Worm (Caenorhabditis elegans): Measurements from ENCODE around the gene F57G4.1.
"Not testable (repeated sequence)": the region's sequence is repeated elsewhere in the genome, so short reads cannot be mapped to it uniquely, and the experiment has no call there.

F57G4.1 gene

DNA sequence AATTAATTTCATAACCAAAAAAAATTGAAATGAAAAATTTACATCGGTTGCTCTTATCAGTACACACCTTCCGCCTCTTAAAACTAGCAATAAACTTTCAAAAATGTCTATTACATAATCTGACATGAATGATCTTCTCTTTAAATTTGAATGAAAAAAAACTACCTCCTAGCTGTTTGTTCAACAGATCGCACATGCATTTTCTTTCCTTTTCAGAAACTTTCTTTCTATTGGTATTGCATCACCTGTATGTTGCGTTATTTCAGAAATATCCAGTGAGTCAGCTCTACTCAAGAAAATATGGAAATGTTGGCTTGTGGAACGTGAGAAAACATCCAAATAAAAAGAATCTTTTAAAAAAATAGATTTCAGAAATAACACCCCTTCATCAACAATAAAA, at the start of gene F57G4.1:
Gene F57G4.1 (plus strand): TSS at position 301 of the 400 bp plus-strand sequence.
- TF ChIP-seq fkh-10 (GFP tag; optimal IDR thresholded peaks at IDR 0.05) (no peak), pha-4 (tag; optimal IDR thresholded peaks at IDR 0.05) (no peak), ets-4 (tag; optimal IDR thresholded peaks at IDR 0.05) (no peak), K02D7.2 (tag; optimal IDR thresholded peaks at IDR 0.05) (no peak), ceh-22 (tag; optimal IDR thresholded peaks at IDR 0.05) (no peak), ceh-34 (tag; optimal IDR thresholded peaks at IDR 0.05) (no peak), ceh-18 (tag; optimal IDR thresholded peaks at IDR 0.05) (no peak), ref-2 (tag; optimal IDR thresholded peaks at IDR 0.05) (no peak), tbx-7 (tag; optimal IDR thresholded peaks at IDR 0.05) (no peak), ceh-2 (tag; optimal IDR thresholded peaks at IDR 0.05) (no peak), nhr-232 (tag; optimal IDR thresholded peaks at IDR 0.05) (no peak), hlh-6 (tag; optimal IDR thresholded peaks at IDR 0.05) (no peak), hlh-8 (tag; optimal IDR thresholded peaks at IDR 0.05) (no peak), ceh-9 (tag; optimal IDR thresholded peaks at IDR 0.05) (no peak)

DNA sequence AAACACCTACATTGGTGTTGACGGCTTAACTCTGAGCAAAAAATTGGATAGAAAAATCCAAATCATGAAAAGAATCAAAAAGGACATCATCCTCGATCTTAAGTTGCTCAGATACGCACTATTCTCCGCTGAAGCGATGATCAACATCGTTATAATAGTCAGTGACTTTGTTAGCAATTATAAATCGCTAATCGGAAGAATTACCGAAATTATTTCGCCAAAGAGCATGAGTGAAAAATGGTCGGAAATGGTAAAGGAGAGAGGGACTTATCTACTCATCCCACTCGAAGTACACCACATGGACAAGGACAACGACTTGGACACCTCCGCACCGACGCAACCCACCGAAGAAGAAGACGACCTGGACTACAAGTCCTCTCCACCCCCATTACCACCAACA, 43.3 kb upstream of the F57G4.1 start:
- TF ChIP-seq ceh-18 (tag; optimal IDR thresholded peaks at IDR 0.05) = no peak

DNA sequence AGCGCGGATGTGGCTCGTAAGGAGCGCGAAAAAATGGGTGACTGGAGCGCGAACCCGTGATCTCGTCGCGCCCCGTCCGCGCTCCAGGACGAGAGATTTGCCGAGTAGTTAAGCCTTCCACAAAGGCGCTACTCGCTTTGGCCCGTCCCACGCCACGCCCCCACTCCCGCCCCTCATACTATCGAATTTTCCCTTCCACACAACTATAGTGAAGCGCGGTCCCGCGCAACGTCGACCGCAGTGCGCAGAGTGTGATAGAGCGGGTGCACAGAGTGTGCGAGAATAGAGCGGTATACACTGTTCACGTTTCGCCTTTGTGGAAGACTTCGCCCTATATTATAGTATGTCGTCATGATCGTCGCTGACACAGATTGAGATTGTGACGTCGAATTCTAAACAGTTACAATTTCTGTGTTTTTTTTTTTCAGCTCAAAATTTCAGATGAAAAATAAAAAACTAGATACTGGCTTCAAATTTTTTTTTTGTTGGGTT, 38.9 kb upstream of the F57G4.1 start, which contains the start of gene fbxa-133:
Gene fbxa-133 (plus strand): TSS at position 442 of the 492 bp plus-strand sequence.
- not testable (repeated sequence) for TF ChIP-seq pat-9, nhr-11, pha-2 (tag; optimal IDR thresholded peaks at IDR 0.05)

DNA sequence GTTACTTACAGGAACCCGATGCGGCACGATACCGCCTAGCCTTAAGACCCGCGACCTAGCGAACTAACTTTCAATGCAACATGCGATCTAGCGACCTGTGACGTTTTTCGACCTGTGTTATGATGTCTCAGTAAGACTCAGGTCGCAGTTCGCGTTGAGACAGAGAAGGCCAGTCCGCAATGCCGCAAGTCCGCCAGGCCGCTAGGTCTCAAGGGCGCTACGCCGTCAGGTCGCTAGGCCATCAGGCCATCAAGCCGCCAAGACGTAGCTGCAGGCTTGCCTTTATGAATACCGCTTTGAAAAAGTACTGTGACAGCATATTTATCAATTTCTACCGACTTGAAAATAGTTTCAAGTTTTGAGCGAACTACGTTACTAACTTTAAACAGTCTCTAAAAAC, 27.6 kb upstream of the F57G4.1 start:
- TF ChIP-seq pha-4 (tag; optimal IDR thresholded peaks at IDR 0.05) (no peak), npax-4 (tag; optimal IDR thresholded peaks at IDR 0.05) (no peak), ceh-45 (GFP tag; IDR thresholded peaks at IDR 0.05) (no peak), dmd-4 (tag; optimal IDR thresholded peaks at IDR 0.05; ENCODE audit: borderline replicate concordance) (no peak), lin-11 (tag; optimal IDR thresholded peaks at IDR 0.05) (no peak), ztf-16 (tag; optimal IDR thresholded peaks at IDR 0.05) (no peak), pax-1 (tag; optimal IDR thresholded peaks at IDR 0.05) (no peak), odd-2 (tag; optimal IDR thresholded peaks at IDR 0.05) (no peak), ceh-30 (tag; optimal IDR thresholded peaks at IDR 0.05) (no peak), gmeb-2 (tag; optimal IDR thresholded peaks at IDR 0.05) (no peak), fax-1 (tag; optimal IDR thresholded peaks at IDR 0.05) (no peak), ets-4 (tag; optimal IDR thresholded peaks at IDR 0.05) (no peak)

DNA sequence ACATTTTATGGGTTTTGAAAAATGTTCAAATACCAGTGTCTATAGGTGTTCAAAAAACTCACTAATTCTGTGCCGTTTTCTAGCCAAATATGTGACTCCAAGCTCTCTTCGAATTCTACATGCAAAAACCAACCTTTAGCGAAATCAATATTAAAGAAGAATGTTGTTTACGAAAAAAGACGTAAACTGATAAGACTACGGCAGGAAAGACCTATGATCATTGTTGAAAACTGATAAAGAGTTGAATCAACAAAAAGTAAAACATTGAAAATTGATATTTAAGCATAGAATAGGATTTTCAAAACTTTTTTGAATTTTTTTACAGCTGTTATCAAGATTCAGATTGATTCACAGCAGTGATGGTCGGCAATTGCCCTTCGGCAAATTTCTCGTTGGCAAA, 24.5 kb upstream of the F57G4.1 start, which contains the start of gene Y6G8.2:
Gene Y6G8.2 (minus strand): TSS at position 147 of the 400 bp plus-strand sequence.
- TF ChIP-seq ceh-9 (tag; optimal IDR thresholded peaks at IDR 0.05) = no peak
- TF ChIP-seq ceh-45 (GFP tag; IDR thresholded peaks at IDR 0.05) = no peak
- TF ChIP-seq odd-2 (tag; optimal IDR thresholded peaks at IDR 0.05) = no peak
- no peak for TF ChIP-seq unc-86 (tag; optimal IDR thresholded peaks at IDR 0.05)
- no peak for TF ChIP-seq Y22D7AL.16 (tag; optimal IDR thresholded peaks at IDR 0.05)
- TF ChIP-seq elt-2 (tag; optimal IDR thresholded peaks at IDR 0.05) = peak; percentile 27

DNA sequence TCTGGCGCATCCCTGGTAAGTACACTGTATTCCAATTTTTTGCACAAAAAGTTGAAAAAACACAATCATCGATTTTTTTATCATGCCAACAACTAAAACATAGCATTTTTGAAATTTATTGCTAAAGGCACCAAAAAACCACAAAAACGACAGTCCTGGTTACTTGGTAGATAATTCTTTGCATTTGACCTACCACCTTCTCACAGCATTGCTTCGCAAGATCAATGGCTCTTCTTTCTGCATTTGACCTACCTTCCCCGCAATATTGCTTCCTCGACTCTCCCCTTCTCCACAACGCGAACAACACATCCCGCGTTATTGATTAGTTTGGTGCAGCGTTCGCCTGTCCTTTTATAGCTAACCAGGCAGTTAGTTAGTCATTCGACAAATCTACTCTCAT, 21.8 kb upstream of the F57G4.1 start, which contains the start of gene ztf-25:
Gene ztf-25 (plus strand): TSS at position 301 of the 400 bp plus-strand sequence.
- TF ChIP-seq ceh-22 (tag; optimal IDR thresholded peaks at IDR 0.05) (no peak), C08G9.2 (tag; optimal IDR thresholded peaks at IDR 0.05) (no peak), K09A11.1 (tag; optimal IDR thresholded peaks at IDR 0.05; ENCODE audit: insufficient read depth) (no peak), unc-3 (GFP tag; conservative IDR thresholded peaks at IDR 0.05) (no peak), unc-3 (tag; optimal IDR thresholded peaks at IDR 0.05) (no peak), ceh-9 (tag; optimal IDR thresholded peaks at IDR 0.05) (no peak), hlh-8 (tag; optimal IDR thresholded peaks at IDR 0.05) (no peak), eyg-1 (tag; optimal IDR thresholded peaks at IDR 0.05) (no peak), ceh-19 (GFP tag; optimal IDR thresholded peaks at IDR 0.05) (no peak), syd-9 (tag; optimal IDR thresholded peaks at IDR 0.05) (no peak)
